Fruit fly (Drosophila melanogaster): ENCODE data around the gene Rbsn-5.

The Rbsn-5 gene

DNA sequence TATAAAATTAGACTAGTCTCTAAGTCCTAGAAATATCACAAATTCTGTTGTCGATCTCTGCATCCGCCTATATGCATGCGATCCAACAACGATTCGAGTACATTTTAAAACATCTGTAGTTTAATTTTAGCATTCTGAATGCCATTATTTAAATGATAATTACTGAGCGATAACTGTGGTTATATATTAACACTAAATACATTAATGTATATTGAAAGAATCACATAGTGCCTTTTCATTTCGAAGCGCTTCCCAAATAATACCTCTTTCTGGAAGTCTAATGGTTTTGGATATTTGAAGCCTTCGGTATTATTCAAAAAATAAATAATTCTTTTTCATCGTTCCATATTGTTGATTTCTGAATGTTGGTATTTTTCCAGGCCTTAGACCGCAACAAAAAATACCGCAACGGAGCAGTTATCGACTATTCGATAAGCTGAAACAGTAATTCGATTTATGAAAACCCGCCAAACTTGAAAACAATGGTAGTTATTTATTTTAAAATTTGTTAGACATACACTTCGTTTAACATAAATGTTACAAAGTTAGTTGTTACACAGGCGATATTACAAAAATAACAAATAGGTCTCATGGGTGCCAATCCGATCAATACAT is 25.8 kb upstream of the Rbsn-5 start (continued):
- TF ChIP-seq CG2116 (GFP tag; optimal IDR thresholded peaks at IDR 0.05) = peak; percentile 64
- TF ChIP-seq Scr (GFP tag; IDR thresholded peaks at IDR 0.05; ENCODE audit: partially characterized antibody) = no peak; the same call in 1 of the 2 replicates
- TF ChIP-seq Meics (GFP tag; optimal IDR thresholded peaks at IDR 0.05) = no peak
- TF ChIP-seq CG12219 (GFP tag; optimal IDR thresholded peaks at IDR 0.05) = no peak
- TF ChIP-seq pum (GFP tag; optimal IDR thresholded peaks at IDR 0.05) = no peak
- no peak for TF ChIP-seq Bgb (GFP tag; IDR thresholded peaks at IDR 0.05; ENCODE audit: partially characterized antibody)
- no peak for TF ChIP-seq jing (GFP tag; optimal IDR thresholded peaks at IDR 0.05)
- TF ChIP-seq CG12659 (GFP tag; optimal IDR thresholded peaks at IDR 0.05) = peak; percentile 50
- no peak for TF ChIP-seq CG18262 (tag; optimal IDR thresholded peaks at IDR 0.05)
- TF ChIP-seq dimm (GFP tag; IDR thresholded peaks at IDR 0.05) = no peak
- TF ChIP-seq al (GFP tag; IDR thresholded peaks at IDR 0.05) = no peak
- TF ChIP-seq Lpt (GFP tag; optimal IDR thresholded peaks at IDR 0.05) = no peak
- TF ChIP-seq CG31224 (GFP tag; IDR thresholded peaks at IDR 0.05) = no peak
- no peak for TF ChIP-seq PHDP (tag; optimal IDR thresholded peaks at IDR 0.05)
- TF ChIP-seq Sry-δ (GFP tag; optimal IDR thresholded peaks at IDR 0.05) = peak; percentile 24
- no peak for TF ChIP-seq gcm (GFP tag; optimal IDR thresholded peaks at IDR 0.05)
- TF ChIP-seq CG2712 (tag; optimal IDR thresholded peaks at IDR 0.05) = no peak
- no peak for TF ChIP-seq corto (GFP tag; optimal IDR thresholded peaks at IDR 0.05)
- TF ChIP-seq vnd (GFP tag; IDR thresholded peaks at IDR 0.05; ENCODE audit: partially characterized antibody) = no peak
- no peak for TF ChIP-seq CG17361 (GFP tag; IDR thresholded peaks at IDR 0.05)
- TF ChIP-seq trh (GFP tag; optimal IDR thresholded peaks at IDR 0.05) = no peak
- TF ChIP-seq CG6272 (GFP tag; IDR thresholded peaks at IDR 0.05) = no peak
- no peak for TF ChIP-seq HHEX (GFP tag; optimal IDR thresholded peaks at IDR 0.05)
- no peak for TF ChIP-seq CG15269 (tag; optimal IDR thresholded peaks at IDR 0.05)
- TF ChIP-seq Nf-YA (GFP tag; IDR thresholded peaks at IDR 0.05) = no peak
- TF ChIP-seq lbe (GFP tag; optimal IDR thresholded peaks at IDR 0.05) = no peak
- no peak for TF ChIP-seq sim (GFP tag; IDR thresholded peaks at IDR 0.05)
- TF ChIP-seq ewg (GFP tag; optimal IDR thresholded peaks at IDR 0.05) = no peak
- no peak for TF ChIP-seq pan (optimal IDR thresholded peaks at IDR 0.05)
- TF ChIP-seq pan (GFP tag; optimal IDR thresholded peaks at IDR 0.05 in 1 of 2, IDR thresholded peaks at IDR 0.05 in 1 of 2) = no peak
- peak in 1 of 3 experiments; percentile 41 for TF ChIP-seq Stat92E (GFP tag; optimal IDR thresholded peaks at IDR 0.05)
- peak; percentile 90 for TF ChIP-seq CG30020 (tag; optimal IDR thresholded peaks at IDR 0.05)
- TF ChIP-seq croc (GFP tag; conservative IDR thresholded peaks at IDR 0.05) = no peak
- no peak for TF ChIP-seq Bteb2 (GFP tag; optimal IDR thresholded peaks at IDR 0.05)
- no peak for TF ChIP-seq CG10979 (tag; optimal IDR thresholded peaks at IDR 0.05)
- TF ChIP-seq HLH54F (GFP tag; optimal IDR thresholded peaks at IDR 0.05) = no peak
- TF ChIP-seq jigr1 (GFP tag; IDR thresholded peaks at IDR 0.05) = no peak
- no peak for TF ChIP-seq sd (tag; optimal IDR thresholded peaks at IDR 0.05)
- TF ChIP-seq gt (GFP tag; IDR thresholded peaks at IDR 0.05) = no peak
- TF ChIP-seq inv (GFP tag; IDR thresholded peaks at IDR 0.05; ENCODE audit: partially characterized antibody) = no peak
- no peak for TF ChIP-seq en (GFP tag; optimal IDR thresholded peaks at IDR 0.05)
- TF ChIP-seq CrebB (tag; optimal IDR thresholded peaks at IDR 0.05) = no peak
- no peak for TF ChIP-seq CG11723 (GFP tag; optimal IDR thresholded peaks at IDR 0.05)
- no peak for TF ChIP-seq CG7357 (GFP tag; IDR thresholded peaks at IDR 0.05)
- TF ChIP-seq CG1529 (GFP tag; optimal IDR thresholded peaks at IDR 0.05) = no peak
- no peak for TF ChIP-seq CG16813 (GFP tag; IDR thresholded peaks at IDR 0.05; ENCODE audit: partially characterized antibody)
- TF ChIP-seq Bdp1 (GFP tag; optimal IDR thresholded peaks at IDR 0.05) = no peak
- TF ChIP-seq B-H1 (GFP tag; IDR thresholded peaks at IDR 0.05) = no peak
- peak; percentile 94 for TF ChIP-seq E2f2 (GFP tag; IDR thresholded peaks at IDR 0.05)
- peak; percentile 25 for TF ChIP-seq Ets97D (GFP tag; optimal IDR thresholded peaks at IDR 0.05)
- TF ChIP-seq CG1647 (GFP tag; optimal IDR thresholded peaks at IDR 0.05) = no peak

All from whole organism, embryonic.